Worm (Caenorhabditis elegans): ENCODE data around the gene Y73C8C.4.

- TF ChIP-seq flt-1 (GFP tag; IDR thresholded peaks at IDR 0.05): no peak
- TF ChIP-seq hnd-1 (tag; optimal IDR thresholded peaks at IDR 0.05): no peak
- no peak for TF ChIP-seq ama-1 (optimal IDR thresholded peaks at IDR 0.05)
- TF ChIP-seq B0310.2 (tag; optimal IDR thresholded peaks at IDR 0.05): no peak
- TF ChIP-seq hmbx-1 (tag; optimal IDR thresholded peaks at IDR 0.05): no peak
- TF ChIP-seq hmg-4 (GFP tag; optimal IDR thresholded peaks at IDR 0.05): no peak
- TF ChIP-seq pes-1 (GFP tag; IDR thresholded peaks at IDR 0.05): no peak
- TF ChIP-seq ceh-13 (GFP tag; optimal IDR thresholded peaks at IDR 0.05): no peak
- no peak for TF ChIP-seq tra-4 (tag; optimal IDR thresholded peaks at IDR 0.05)
- no peak for TF ChIP-seq aly-1 (tag; optimal IDR thresholded peaks at IDR 0.05)
Observed at ce11 chrV:3114973-3115372, 13.0 kb upstream of the Y73C8C.4 start, which contains the start of gene Y73C8C.3.

Data from whole organism, early embryonic.